Fruit fly (Drosophila melanogaster) whole organism, embryonic: ENCODE data around the gene CG13876.

ENCODE experiments used
- BtbVII ChIP-seq: fragments of 200-800 bp; sonication (Bioruptor generic); optimal IDR thresholded peaks from 3 replicates; lab custom pipeline; 2017; ENCODE audit warnings: missing biosample characterization, mild to moderate bottlenecking, missing genetic modification characterization
- CG11723 ChIP-seq: fragments of 200-800 bp; sonication (Bioruptor generic); optimal IDR thresholded peaks from 2 replicates; lab custom pipeline; 2017; ENCODE audit warnings: missing biosample characterization, mild to moderate bottlenecking, missing genetic modification characterization
- CG12104 ChIP-seq: fragments of 200-800 bp; sonication (Bioruptor generic); optimal IDR thresholded peaks from 3 replicates; lab custom pipeline; 2016; ENCODE audit warnings: missing biosample characterization, missing genetic modification characterization
- CG14050 ChIP-seq: fragments of 200-800 bp; sonication (Bioruptor generic); IDR thresholded peaks from 3 replicates; pipeline ENCODE4 v1.3.6; 2022; ENCODE audit warnings: missing biosample characterization, missing genetic modification characterization
- CG16779 ChIP-seq: fragments of 200-800 bp; sonication (Bioruptor generic); IDR thresholded peaks from 2 replicates; pipeline ENCODE4 v1.3.6; 2022; ENCODE audit warnings: missing biosample characterization, missing genetic modification characterization
- CG18011 ChIP-seq: fragments of 200-800 bp; sonication (Bioruptor generic); optimal IDR thresholded peaks from 2 replicates; lab custom pipeline; 2017; ENCODE audit warnings: missing biosample characterization, missing genetic modification characterization, mild to moderate bottlenecking, moderate library complexity, missing genotype
- CG18476 ChIP-seq: fragments of 200-800 bp; sonication (Bioruptor generic); optimal IDR thresholded peaks from 2 replicates; lab custom pipeline; 2016; ENCODE audit warnings: missing biosample characterization, mild to moderate bottlenecking, missing genetic modification characterization
- CG18599 ChIP-seq: fragments of 200-800 bp; sonication (Bioruptor generic); optimal IDR thresholded peaks from 3 replicates; lab custom pipeline; 2017; ENCODE audit warnings: missing biosample characterization, missing genetic modification characterization, mild to moderate bottlenecking, moderate library complexity, missing genetic modification reagents
- CG3065 ChIP-seq: fragments of 200-800 bp; sonication (Bioruptor generic); optimal IDR thresholded peaks from 2 replicates; lab custom pipeline; 2016; ENCODE audit warnings: missing biosample characterization, missing genetic modification characterization
- CG3407 ChIP-seq: fragments of 200-800 bp; sonication (Bioruptor generic); optimal IDR thresholded peaks from 2 replicates; lab custom pipeline; 2018; ENCODE audit warnings: missing biosample characterization, mild to moderate bottlenecking, missing genetic modification characterization
- CG34224 ChIP-seq: fragments of 200-800 bp; sonication (Bioruptor generic); IDR thresholded peaks from 3 replicates; pipeline ENCODE4 v1.3.6; 2022; ENCODE audit warnings: missing biosample characterization, missing genetic modification characterization; ENCODE audit not compliant: partially characterized antibody
- CG5245 ChIP-seq: fragments of 200-800 bp; sonication (Bioruptor generic); optimal IDR thresholded peaks from 3 replicates; lab custom pipeline; 2016; ENCODE audit warnings: missing biosample characterization, missing genetic modification characterization
- CG6175 ChIP-seq: fragments of 200-800 bp; sonication (Bioruptor generic); IDR thresholded peaks from 3 replicates; pipeline ENCODE4 v1.3.6; 2022; ENCODE audit warnings: missing biosample characterization, missing genetic modification characterization
- CG6791 ChIP-seq: fragments of 200-800 bp; sonication (Bioruptor generic); IDR thresholded peaks from 3 replicates; pipeline ENCODE4 v1.3.6; 2022; ENCODE audit warnings: missing biosample characterization, missing genetic modification characterization; ENCODE audit not compliant: partially characterized antibody
- CG7372 ChIP-seq: fragments of 200-800 bp; sonication (Bioruptor generic); IDR thresholded peaks from 2 replicates; pipeline ENCODE4 v1.3.6; 2022; ENCODE audit warnings: missing biosample characterization, missing genetic modification characterization
- CG7839 ChIP-seq: fragments of 200-800 bp; sonication (Bioruptor generic); optimal IDR thresholded peaks from 3 replicates; lab custom pipeline; 2018; ENCODE audit warnings: missing biosample characterization, mild to moderate bottlenecking, missing genetic modification characterization, moderate library complexity
- CG8281 ChIP-seq: fragments of 200-800 bp; sonication (Bioruptor generic); optimal IDR thresholded peaks from 2 replicates; lab custom pipeline; 2018; ENCODE audit warnings: missing biosample characterization, mild to moderate bottlenecking, missing genetic modification characterization, moderate library complexity
- CG8290 ChIP-seq, 3 experiments: fragments of 200-800 bp; sonication (Bioruptor generic); optimal IDR thresholded peaks; 2 replicates each; lab custom pipeline; 2016 to 2019; ENCODE audit warnings: missing biosample characterization in 3 of 3, missing genetic modification characterization in 3 of 3, mild to moderate bottlenecking in 2 of 3, moderate library complexity in 1 of 3
- Camta ChIP-seq: fragments of 200-800 bp; sonication (Bioruptor generic); optimal IDR thresholded peaks from 2 replicates; lab custom pipeline; 2016; ENCODE audit warnings: missing biosample characterization, missing genetic modification characterization
- Dek ChIP-seq: fragments of 200-800 bp; sonication (Bioruptor generic); optimal IDR thresholded peaks from 3 replicates; lab custom pipeline; 2019; ENCODE audit warnings: missing biosample characterization, mild to moderate bottlenecking, missing genetic modification characterization, moderate library complexity
- Dp ChIP-seq: fragments of 200-800 bp; sonication (Bioruptor generic); optimal IDR thresholded peaks from 2 replicates; lab custom pipeline; 2018; ENCODE audit warnings: missing biosample characterization, mild to moderate bottlenecking, missing genetic modification characterization, moderate library complexity
- E2f2 ChIP-seq: fragments of 200-800 bp; sonication (Bioruptor generic); IDR thresholded peaks from 2 replicates; pipeline ENCODE4 v1.3.6; 2022; ENCODE audit warnings: missing biosample characterization, missing genetic modification characterization
- Fer2 ChIP-seq: fragments of 200-800 bp; sonication (Bioruptor generic); optimal IDR thresholded peaks from 2 replicates; lab custom pipeline; 2018; ENCODE audit warnings: missing biosample characterization, mild to moderate bottlenecking, missing genetic modification characterization, moderate library complexity
- Lpt ChIP-seq: fragments of >200 bp; optimal IDR thresholded peaks from 2 replicates; lab custom pipeline; 2018; ENCODE audit warnings: missing biosample characterization, missing genetic modification characterization
- Mad ChIP-seq: fragments of 200-800 bp; sonication (Bioruptor generic); optimal IDR thresholded peaks from 2 replicates; lab custom pipeline; 2016; ENCODE audit warnings: missing biosample characterization, missing genetic modification characterization
- Myb ChIP-seq: fragments of 200-800 bp; sonication (Bioruptor generic); optimal IDR thresholded peaks from 2 replicates; lab custom pipeline; 2016; ENCODE audit warnings: missing biosample characterization, missing genetic modification characterization
- Nf-YA ChIP-seq: fragments of 200-800 bp; sonication (Bioruptor generic); IDR thresholded peaks from 2 replicates; pipeline ENCODE4 v1.3.6; 2022; ENCODE audit warnings: missing biosample characterization, missing genetic modification characterization
- Oli ChIP-seq: fragments of 200-800 bp; sonication (Bioruptor generic); optimal IDR thresholded peaks from 2 replicates; lab custom pipeline; 2018; ENCODE audit warnings: missing biosample characterization, mild to moderate bottlenecking, missing genetic modification characterization, moderate library complexity
- Ptx1 ChIP-seq: fragments of 200-800 bp; sonication (Bioruptor generic); IDR thresholded peaks from 2 replicates; pipeline ENCODE4 v1.3.6; 2022; ENCODE audit warnings: missing biosample characterization, missing genetic modification characterization
- Scr ChIP-seq: fragments of 200-800 bp; sonication (Bioruptor generic); IDR thresholded peaks from 2 replicates; pipeline ENCODE4 v1.3.6; 2022; ENCODE audit warnings: missing biosample characterization, missing genetic modification characterization; ENCODE audit not compliant: partially characterized antibody
- Stat92E ChIP-seq, 3 experiments: fragments of >200 bp in 2 of 3; fragments of 200-800 bp in 1 of 3; sonication (Bioruptor generic) in 1 of 3; optimal IDR thresholded peaks; 2 replicates each; lab custom pipeline; 2017 to 2019; ENCODE audit warnings: missing biosample characterization in 3 of 3, missing genetic modification characterization in 3 of 3, mild to moderate bottlenecking in 1 of 3, moderate library complexity in 1 of 3
- Xrp1 ChIP-seq: fragments of 200-800 bp; sonication (Bioruptor generic); IDR thresholded peaks from 2 replicates; pipeline ENCODE4 v1.3.6; 2022; ENCODE audit warnings: missing biosample characterization, missing genetic modification characterization
- aop ChIP-seq: fragments of 200-800 bp; sonication (Bioruptor generic); IDR thresholded peaks from 2 replicates; pipeline ENCODE4 v1.3.6; 2022; ENCODE audit warnings: missing biosample characterization, missing genetic modification characterization
- cato ChIP-seq: fragments of 200-800 bp; sonication (Bioruptor generic); optimal IDR thresholded peaks from 2 replicates; lab custom pipeline; 2016; ENCODE audit warnings: missing biosample characterization, missing genetic modification characterization, borderline replicate concordance
- danr ChIP-seq: fragments of 200-800 bp; sonication (Bioruptor generic); IDR thresholded peaks from 2 replicates; pipeline ENCODE4 v1.3.6; 2022; ENCODE audit warnings: missing biosample characterization, missing genetic modification characterization
- ems ChIP-seq: fragments of 200-800 bp; sonication (Bioruptor generic); optimal IDR thresholded peaks from 3 replicates; lab custom pipeline; 2016; ENCODE audit warnings: missing biosample characterization, missing genetic modification characterization
- hbn ChIP-seq: fragments of 200-800 bp; sonication (Bioruptor generic); IDR thresholded peaks from 2 replicates; pipeline ENCODE4 v1.3.6; 2022; ENCODE audit warnings: missing biosample characterization, missing genetic modification characterization; ENCODE audit not compliant: partially characterized antibody
- hkb ChIP-seq, 2 experiments: fragments of 200-800 bp in 1 of 2; fragments of >200 bp in 1 of 2; sonication (Bioruptor generic) in 1 of 2; IDR thresholded peaks in 1 of 2; optimal IDR thresholded peaks in 1 of 2; 2 replicates each; pipeline versions ENCODE4 v1.3.6 to Lab custom; 2017 to 2022; ENCODE audit warnings: missing biosample characterization in 1 of 2, missing genetic modification characterization in 1 of 2
- inv ChIP-seq: fragments of 200-800 bp; sonication (Bioruptor generic); IDR thresholded peaks from 2 replicates; pipeline ENCODE4 v1.3.6; 2022; ENCODE audit warnings: missing biosample characterization, missing genetic modification characterization; ENCODE audit not compliant: partially characterized antibody
- ken ChIP-seq: fragments of 200-800 bp; sonication (Bioruptor generic); IDR thresholded peaks from 3 replicates; pipeline ENCODE4 v1.3.6; 2022; ENCODE audit warnings: missing biosample characterization, missing genetic modification characterization
- klu ChIP-seq: fragments of 200-800 bp; sonication (Bioruptor generic); IDR thresholded peaks from 2 replicates; pipeline ENCODE4 v1.3.6; 2022; ENCODE audit warnings: missing biosample characterization, missing genetic modification characterization
- mam ChIP-seq: fragments of 200-800 bp; sonication (Bioruptor generic); optimal IDR thresholded peaks from 3 replicates; lab custom pipeline; 2016; ENCODE audit warnings: missing biosample characterization, missing genetic modification characterization
- pho ChIP-seq: fragments of 200-800 bp; sonication (Bioruptor generic); optimal IDR thresholded peaks from 2 replicates; lab custom pipeline; 2016; ENCODE audit warnings: missing biosample characterization, missing genetic modification characterization
- pnt ChIP-seq: fragments of 200-800 bp; sonication (Bioruptor generic); optimal IDR thresholded peaks from 3 replicates; lab custom pipeline; 2016; ENCODE audit warnings: missing biosample characterization, missing genetic modification characterization
- pros ChIP-seq: fragments of 200-800 bp; sonication (Bioruptor generic); optimal IDR thresholded peaks from 3 replicates; lab custom pipeline; 2019; ENCODE audit warnings: missing biosample characterization, mild to moderate bottlenecking, missing genetic modification characterization, moderate library complexity
- sens-2 ChIP-seq: fragments of 200-800 bp; sonication (Bioruptor generic); IDR thresholded peaks from 2 replicates; pipeline ENCODE4 v1.3.6; 2022; ENCODE audit warnings: missing biosample characterization, missing genetic modification characterization
- sob ChIP-seq: fragments of 200-800 bp; sonication (Bioruptor generic); IDR thresholded peaks from 2 replicates; pipeline ENCODE4 v1.3.6; 2022; ENCODE audit warnings: missing biosample characterization, missing genetic modification characterization
- sug ChIP-seq: fragments of 200-800 bp; optimal IDR thresholded peaks from 2 replicates; lab custom pipeline; 2019; ENCODE audit warnings: missing biosample characterization, mild to moderate bottlenecking, missing genetic modification characterization, moderate library complexity

CG13876 gene

dm6 chr3L:205723-206284, at the start of gene CG13876, which contains the start of gene Gk1 (continued):
- TF ChIP-seq CG7372 (GFP tag; lab: Robert Waterston, UW) (peak; percentile 93), BtbVII (GFP tag; lab: Kevin White, UChicago) (peak; percentile 97), sob (GFP tag; lab: Robert Waterston, UW) (peak; percentile 95), CG6175 (GFP tag; lab: Robert Waterston, UW) (peak; percentile 85), danr (peak; percentile 60; the same call in 1 of the 2 replicates), ems (GFP tag; lab: Kevin White, UChicago) (peak; percentile 72), sug (tag; lab: Kevin White, UChicago) (peak; percentile 96), Oli (tag; lab: Kevin White, UChicago) (peak; percentile 93), CG3065 (GFP tag; lab: Kevin White, UChicago) (peak; percentile 74), Dp (GFP tag; lab: Kevin White, UChicago) (peak; percentile 33), Xrp1 (GFP tag; lab: Robert Waterston, UW) (peak; percentile 97), pnt (GFP tag; lab: Kevin White, UChicago) (no peak), CG6791 (GFP tag; lab: Robert Waterston, UW) (no peak), CG18476 (GFP tag; lab: Kevin White, UChicago) (peak; percentile 81), CG8281 (tag; lab: Kevin White, UChicago) (peak; percentile 85), CG7839 (tag; lab: Kevin White, UChicago) (peak; percentile 97), CG3407 (GFP tag; lab: Kevin White, UChicago) (peak; percentile 87), Ptx1 (GFP tag; lab: Robert Waterston, UW) (peak; percentile 93), aop (GFP tag; lab: Robert Waterston, UW) (peak; percentile 26; the same call in 1 of the 2 replicates), Lpt (GFP tag; lab: Kevin White, UChicago) (no peak), CG18599 (GFP tag; lab: Kevin White, UChicago) (peak; percentile 97), CG12104 (GFP tag; lab: Kevin White, UChicago) (peak; percentile 93), hbn (GFP tag; lab: Robert Waterston, UW) (no peak), Nf-YA (peak; percentile 89), pros (GFP tag; lab: Kevin White, UChicago) (peak; percentile 67), E2f2 (GFP tag; lab: Robert Waterston, UW) (peak; percentile 77), Fer2 (tag; lab: Kevin White, UChicago) (peak; percentile 95), CG16779 (GFP tag; lab: Robert Waterston, UW) (peak; percentile 83), Scr (GFP tag; lab: Robert Waterston, UW) (no peak), CG18011 (GFP tag; lab: Kevin White, UChicago) (peak; percentile 80), Dek (tag; lab: Kevin White, UChicago) (peak; percentile 97), hkb (optimal IDR thresholded peaks at IDR 0.05; lab: Kevin White, UChicago) (no peak), hkb (GFP tag; IDR thresholded peaks at IDR 0.05; lab: Robert Waterston, UW) (peak; percentile 96), ken (GFP tag; lab: Robert Waterston, UW) (peak; percentile 91), Stat92E (GFP tag; optimal IDR thresholded peaks at IDR 0.05; lab: Kevin White, UChicago) (peak in 1 of 3 experiments; percentile 70), Mad (peak; percentile 64), Camta (GFP tag; lab: Kevin White, UChicago) (peak; percentile 44), pho (GFP tag; lab: Kevin White, UChicago) (peak; percentile 52), klu (GFP tag; lab: Robert Waterston, UW) (peak; percentile 83; the same call in 1 of the 2 replicates), CG34224 (no peak), sens-2 (GFP tag; lab: Robert Waterston, UW) (peak; percentile 84), Myb (GFP tag; lab: Kevin White, UChicago) (peak; percentile 34), mam (peak; percentile 47), inv (GFP tag; lab: Robert Waterston, UW) (no peak), CG11723 (no peak), CG14050 (peak; percentile 95), cato (GFP tag; lab: Kevin White, UChicago) (peak; percentile 78), CG5245 (GFP tag; lab: Kevin White, UChicago) (peak; percentile 81), CG8290 (GFP tag; optimal IDR thresholded peaks at IDR 0.05; lab: Kevin White, UChicago) (peak; percentile 74), CG8290 (tag; optimal IDR thresholded peaks at IDR 0.05; lab: Kevin White, UChicago) (peak in 1 of 2 experiments; percentile 75)
